Fruit fly (Drosophila melanogaster): ENCODE data around the gene CG17104.

The CG17104 gene

dm6 chr2L:10685666-10686065 lies 8.7 kb downstream of the CG17104 start (continued):
- TF ChIP-seq CG33213 (GFP tag; optimal IDR thresholded peaks at IDR 0.05) (no peak), CG15479 (GFP tag; optimal IDR thresholded peaks at IDR 0.05) (no peak), hb (GFP tag; IDR thresholded peaks at IDR 0.05; ENCODE audit: partially characterized antibody) (no peak), CG7839 (tag; optimal IDR thresholded peaks at IDR 0.05) (peak; percentile 26), pita (GFP tag; optimal IDR thresholded peaks at IDR 0.05) (no peak), CG32767 (GFP tag; IDR thresholded peaks at IDR 0.05) (no peak), CG2889 (GFP tag; IDR thresholded peaks at IDR 0.05) (no peak), Kr (GFP tag; optimal IDR thresholded peaks at IDR 0.05) (no peak), CG15514 (GFP tag; optimal IDR thresholded peaks at IDR 0.05) (peak; percentile 6), Jarid2 (GFP tag; optimal IDR thresholded peaks at IDR 0.05) (no peak), Fer1 (GFP tag; optimal IDR thresholded peaks at IDR 0.05) (no peak), GATAe (GFP tag; conservative IDR thresholded peaks at IDR 0.05) (no peak), CkIIα-i1 (GFP tag; IDR thresholded peaks at IDR 0.05) (no peak), gcm2 (GFP tag; optimal IDR thresholded peaks at IDR 0.05) (no peak), pfk (GFP tag; optimal IDR thresholded peaks at IDR 0.05) (no peak), tap (tag; optimal IDR thresholded peaks at IDR 0.05) (no peak)

dm6 chr2L:10687009-10687793 lies 10.2 kb downstream of the CG17104 start, which contains the start of gene CG7296:
TSS of gene CG7296 (minus strand) at chr2L:10687066.
- peak; percentile 72 for TF ChIP-seq CG13894 (tag; optimal IDR thresholded peaks at IDR 0.05)
- peak; percentile 33 for TF ChIP-seq kni (GFP tag; optimal IDR thresholded peaks at IDR 0.05)
- TF ChIP-seq row (GFP tag; IDR thresholded peaks at IDR 0.05) = 0 out of 3 replicates have a peak, but pooled peaks have one; percentile 19
- TF ChIP-seq Optix (GFP tag; IDR thresholded peaks at IDR 0.05) = no peak
- TF ChIP-seq Opbp (GFP tag; IDR thresholded peaks at IDR 0.05; ENCODE audit: partially characterized antibody) = no peak
- TF ChIP-seq CG15514 (GFP tag; optimal IDR thresholded peaks at IDR 0.05) = peak; percentile 95
- no peak for TF ChIP-seq gem (tag; optimal IDR thresholded peaks at IDR 0.05)
- no peak for TF ChIP-seq mld (GFP tag; IDR thresholded peaks at IDR 0.05; ENCODE audit: partially characterized antibody)
- TF ChIP-seq Lpt (GFP tag; optimal IDR thresholded peaks at IDR 0.05) = no peak
- TF ChIP-seq Sin3A (optimal IDR thresholded peaks at IDR 0.05) = no peak
- no peak for TF ChIP-seq yki (optimal IDR thresholded peaks at IDR 0.05)
- no peak for TF ChIP-seq CG12299 (tag; optimal IDR thresholded peaks at IDR 0.05)
- TF ChIP-seq dati (GFP tag; IDR thresholded peaks at IDR 0.05) = no peak
- no peak for TF ChIP-seq CG18599 (GFP tag; optimal IDR thresholded peaks at IDR 0.05)
- no peak for TF ChIP-seq shn (GFP tag; optimal IDR thresholded peaks at IDR 0.05)
- TF ChIP-seq CG3065 (GFP tag; optimal IDR thresholded peaks at IDR 0.05) = no peak
- no peak for TF ChIP-seq CG12071 (GFP tag; optimal IDR thresholded peaks at IDR 0.05)
- TF ChIP-seq D19B (GFP tag; optimal IDR thresholded peaks at IDR 0.05) = no peak
- TF ChIP-seq CG1233 (GFP tag; optimal IDR thresholded peaks at IDR 0.05) = no peak
- TF ChIP-seq hbn (GFP tag; IDR thresholded peaks at IDR 0.05; ENCODE audit: partially characterized antibody) = no peak
- TF ChIP-seq CG12769 (tag; optimal IDR thresholded peaks at IDR 0.05) = peak; percentile 71
- TF ChIP-seq Dref (GFP tag; IDR thresholded peaks at IDR 0.05) = no peak
- no peak for TF ChIP-seq CG13287 (GFP tag; IDR thresholded peaks at IDR 0.05; ENCODE audit: partially characterized antibody)
- no peak for TF ChIP-seq ab (GFP tag; optimal IDR thresholded peaks at IDR 0.05)
- TF ChIP-seq CG7987 (GFP tag; optimal IDR thresholded peaks at IDR 0.05) = no peak
- TF ChIP-seq Awh (GFP tag; IDR thresholded peaks at IDR 0.05) = peak; percentile 90
- no peak for TF ChIP-seq CG14441 (GFP tag; IDR thresholded peaks at IDR 0.05)
- no peak for TF ChIP-seq CG12942 (GFP tag; optimal IDR thresholded peaks at IDR 0.05)
- TF ChIP-seq CG1529 (GFP tag; optimal IDR thresholded peaks at IDR 0.05) = no peak
- no peak for TF ChIP-seq ssp (GFP tag; IDR thresholded peaks at IDR 0.05)
- no peak for TF ChIP-seq Dad (GFP tag; optimal IDR thresholded peaks at IDR 0.05)
- TF ChIP-seq Bteb2 (GFP tag; optimal IDR thresholded peaks at IDR 0.05) = no peak
- TF ChIP-seq abd-A (tag; optimal IDR thresholded peaks at IDR 0.05) = peak; percentile 71
- no peak for TF ChIP-seq sqz (GFP tag; optimal IDR thresholded peaks at IDR 0.05)
- no peak for TF ChIP-seq onecut (GFP tag; IDR thresholded peaks at IDR 0.05)
